Fruit fly (Drosophila melanogaster): ENCODE data around the gene CG16890.

Gene CG16890

DNA sequence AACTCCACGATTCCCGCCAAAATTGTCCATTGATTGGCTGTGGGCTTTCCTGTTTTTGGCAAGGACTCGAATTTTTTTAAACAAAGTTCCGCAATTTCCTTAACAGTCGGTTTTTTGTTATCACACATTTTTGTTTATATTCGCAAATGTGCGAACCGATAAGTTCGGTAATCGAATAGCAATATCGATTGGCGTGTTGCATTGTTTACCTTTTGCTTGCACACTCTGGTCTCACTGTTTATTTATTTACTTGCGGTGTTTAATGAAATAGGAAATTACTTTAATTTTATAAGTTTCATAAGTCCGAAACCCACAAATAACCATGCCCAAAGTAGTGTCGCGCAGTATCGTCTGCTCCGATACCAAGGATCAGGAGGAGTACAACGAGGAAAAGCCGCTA is 27.2 kb upstream of the CG16890 start, which contains the start of the genes Adat1 and CG16865:
Gene Adat1, minus strand, starts transcription at position 152 of the 400 bp plus-strand sequence.
Gene CG16865, plus strand, starts transcription at position 200 of the 400 bp plus-strand sequence.
- no peak for TF ChIP-seq Eip93F (GFP tag; optimal IDR thresholded peaks at IDR 0.05)
- peak; percentile 100 for TF ChIP-seq fkh (GFP tag; optimal IDR thresholded peaks at IDR 0.05)

DNA sequence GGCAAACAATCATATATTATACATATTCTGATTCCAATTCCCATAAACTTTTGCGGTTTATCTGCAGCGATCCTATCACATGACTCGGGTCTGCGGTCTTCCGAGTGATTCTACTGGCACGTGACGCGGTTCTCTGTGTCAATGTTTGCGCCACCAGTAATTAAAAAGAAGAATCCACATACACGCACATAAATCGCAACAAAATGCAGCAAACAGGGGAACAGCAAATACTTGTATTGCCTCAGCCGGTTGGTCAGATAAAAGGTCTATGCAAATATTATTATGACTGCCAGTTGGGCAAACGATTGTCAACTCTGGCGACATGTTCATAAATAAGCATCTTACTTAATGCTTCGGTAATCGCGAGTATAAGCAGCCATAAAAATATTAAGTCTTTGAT is 23.8 kb upstream of the CG16890 start:
- TF ChIP-seq topi (GFP tag; optimal IDR thresholded peaks at IDR 0.05) (no peak), Smox (GFP tag; optimal IDR thresholded peaks at IDR 0.05) (no peak), fd59A (GFP tag; optimal IDR thresholded peaks at IDR 0.05) (no peak), Eip75B (GFP tag; optimal IDR thresholded peaks at IDR 0.05) (no peak), esn (GFP tag; optimal IDR thresholded peaks at IDR 0.05) (peak; percentile 40), Eip78C (GFP tag) (peak; percentile 64), fkh (GFP tag; optimal IDR thresholded peaks at IDR 0.05) (peak; percentile 39)

DNA sequence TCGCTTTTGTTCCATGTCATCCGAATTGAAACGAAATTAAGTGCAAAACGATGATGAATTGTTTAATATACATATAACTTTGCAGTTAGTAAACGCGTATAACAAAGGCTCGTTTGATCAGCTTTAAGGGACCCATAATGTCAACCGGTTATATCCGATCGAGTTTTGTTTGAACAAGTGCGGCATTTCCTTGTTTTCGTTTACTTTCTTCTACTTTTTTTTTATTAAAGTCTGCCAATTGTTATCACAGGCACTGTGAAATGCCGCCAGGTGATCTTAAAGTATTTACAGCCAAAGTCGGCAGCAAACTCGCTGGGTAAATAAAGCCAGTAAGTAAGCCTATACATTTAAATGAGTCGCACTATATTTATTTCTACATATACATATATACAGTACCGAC is 23.0 kb upstream of the CG16890 start:
- no peak for TF ChIP-seq CG8319 (GFP tag; optimal IDR thresholded peaks at IDR 0.05)
- TF ChIP-seq Ets96B (tag; optimal IDR thresholded peaks at IDR 0.05), result no peak
- peak; percentile 60 for TF ChIP-seq fkh (GFP tag; optimal IDR thresholded peaks at IDR 0.05)
- no peak for TF ChIP-seq CG6163 (GFP tag; IDR thresholded peaks at IDR 0.05)
- TF ChIP-seq dac (GFP tag; optimal IDR thresholded peaks at IDR 0.05), result no peak
- no peak for TF ChIP-seq CG10669 (GFP tag; optimal IDR thresholded peaks at IDR 0.05)
- no peak for TF ChIP-seq CG11762 (GFP tag; optimal IDR thresholded peaks at IDR 0.05; ENCODE audit: insufficient read depth)
- TF ChIP-seq vri (GFP tag; optimal IDR thresholded peaks at IDR 0.05), result no peak
- TF ChIP-seq topi (GFP tag; optimal IDR thresholded peaks at IDR 0.05), result peak; percentile 2
- TF ChIP-seq CG34406 (GFP tag; optimal IDR thresholded peaks at IDR 0.05), result no peak
- no peak for TF ChIP-seq Ets21C (GFP tag; optimal IDR thresholded peaks at IDR 0.05)
- no peak for TF ChIP-seq CG11294 (GFP tag; IDR thresholded peaks at IDR 0.05)
- peak; percentile 42 for TF ChIP-seq Eip78C (GFP tag)
- no peak for TF ChIP-seq CG4318 (GFP tag; optimal IDR thresholded peaks at IDR 0.05)

DNA sequence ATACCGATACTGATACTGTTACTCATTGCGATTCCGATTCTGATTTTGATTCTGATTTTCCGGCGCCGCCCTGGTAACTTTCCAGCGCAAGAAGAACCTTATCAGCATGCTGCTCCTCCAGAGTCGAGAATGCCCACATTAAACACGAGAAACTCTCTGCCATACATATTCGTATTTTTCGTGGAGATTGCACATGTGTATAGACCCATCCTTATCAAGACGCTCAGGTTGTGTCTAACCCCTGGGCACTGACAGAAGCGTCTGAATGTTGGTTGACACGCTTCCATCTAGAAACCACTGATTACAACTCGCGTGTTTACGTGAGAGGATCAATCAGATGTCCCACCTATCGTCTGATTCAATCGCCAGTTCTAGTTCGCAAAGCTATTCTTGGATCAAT is 21.0 kb upstream of the CG16890 start:
- TF ChIP-seq Ets96B (tag; optimal IDR thresholded peaks at IDR 0.05) (no peak), svp (GFP tag) (peak; percentile 94)

DNA sequence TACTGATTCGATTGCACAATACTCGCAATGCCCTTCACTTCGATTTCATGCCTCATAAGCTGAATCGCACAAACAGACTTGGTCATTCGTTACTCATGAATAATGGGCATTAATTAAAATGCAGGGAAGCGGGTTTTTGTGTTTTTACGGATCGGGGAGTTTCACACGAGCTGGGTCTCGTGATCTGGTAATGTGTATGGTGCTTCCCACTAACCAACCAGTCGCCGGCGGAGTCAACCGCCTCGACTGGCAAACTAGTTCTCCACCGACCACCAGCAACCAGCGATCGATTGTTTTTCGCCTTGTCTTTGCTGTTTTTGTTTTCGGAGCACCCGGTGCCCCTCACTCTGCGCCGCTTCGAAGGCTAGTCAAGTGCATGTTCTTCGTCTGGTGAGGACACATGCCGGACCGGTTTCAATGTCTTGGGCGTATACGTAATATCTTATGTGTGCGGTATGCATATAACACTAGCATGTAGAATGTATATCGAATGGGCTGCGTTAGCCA is 20.5 kb upstream of the CG16890 start:
- no peak for TF ChIP-seq CG6276 (GFP tag; optimal IDR thresholded peaks at IDR 0.05)
- TF ChIP-seq CG31627 (GFP tag; optimal IDR thresholded peaks at IDR 0.05), result no peak
- TF ChIP-seq topi (GFP tag; optimal IDR thresholded peaks at IDR 0.05), result no peak
- no peak for TF ChIP-seq pdm3 (GFP tag; optimal IDR thresholded peaks at IDR 0.05)
- TF ChIP-seq CG1621 (tag; optimal IDR thresholded peaks at IDR 0.05), result peak; percentile 71
- no peak for TF ChIP-seq CG11294 (GFP tag; IDR thresholded peaks at IDR 0.05)
- TF ChIP-seq CG3919 (GFP tag; optimal IDR thresholded peaks at IDR 0.05), result no peak
- TF ChIP-seq svp (GFP tag), result peak; percentile 80
- TF ChIP-seq net (GFP tag; optimal IDR thresholded peaks at IDR 0.05), result no peak
- peak; percentile 44 to 75 for TF ChIP-seq ss (GFP tag; optimal IDR thresholded peaks at IDR 0.05)
- peak; percentile 24 for TF ChIP-seq CG9139 (GFP tag; optimal IDR thresholded peaks at IDR 0.05)
- no peak for TF ChIP-seq CG7368 (GFP tag; optimal IDR thresholded peaks at IDR 0.05)
- TF ChIP-seq esn (GFP tag; optimal IDR thresholded peaks at IDR 0.05), result peak; percentile 15
- no peak for TF ChIP-seq Smox (GFP tag; optimal IDR thresholded peaks at IDR 0.05)
- peak; percentile 7 for TF ChIP-seq Lpt (GFP tag; optimal IDR thresholded peaks at IDR 0.05)
- no peak for TF ChIP-seq Sox15 (GFP tag; optimal IDR thresholded peaks at IDR 0.05)
- no peak for TF ChIP-seq CG3032 (tag; optimal IDR thresholded peaks at IDR 0.05)
- TF ChIP-seq CG6163 (GFP tag; IDR thresholded peaks at IDR 0.05), result no peak
- peak; percentile 13 for TF ChIP-seq CG10669 (GFP tag; optimal IDR thresholded peaks at IDR 0.05)
- no peak for TF ChIP-seq Eip93F (GFP tag; optimal IDR thresholded peaks at IDR 0.05)
- no peak for TF ChIP-seq OdsH (GFP tag; optimal IDR thresholded peaks at IDR 0.05)
- TF ChIP-seq CG6808 (GFP tag; optimal IDR thresholded peaks at IDR 0.05), result peak; percentile 21
- no peak for TF ChIP-seq fd59A (GFP tag; optimal IDR thresholded peaks at IDR 0.05)
- TF ChIP-seq achi (GFP tag; optimal IDR thresholded peaks at IDR 0.05), result peak; percentile 13
- peak; percentile 53 for TF ChIP-seq Eip78C (GFP tag)
- no peak for TF ChIP-seq Gug (GFP tag; IDR thresholded peaks at IDR 0.05)
- no peak for TF ChIP-seq fd85E (GFP tag; optimal IDR thresholded peaks at IDR 0.05)
- TF ChIP-seq eg (GFP tag; IDR thresholded peaks at IDR 0.05), result peak; percentile 42; the same call in 1 of the 3 replicates
- TF ChIP-seq Hr38 (GFP tag; optimal IDR thresholded peaks at IDR 0.05), result no peak
- peak; percentile 6 for TF ChIP-seq vri (GFP tag; optimal IDR thresholded peaks at IDR 0.05)
- TF ChIP-seq Ets96B (tag; optimal IDR thresholded peaks at IDR 0.05), result no peak
- no peak for TF ChIP-seq Eip75B (GFP tag; optimal IDR thresholded peaks at IDR 0.05)
- no peak for TF ChIP-seq fkh (GFP tag; optimal IDR thresholded peaks at IDR 0.05)
- no peak for TF ChIP-seq CG8632 (GFP tag; optimal IDR thresholded peaks at IDR 0.05)
- TF ChIP-seq dsx (GFP tag; optimal IDR thresholded peaks at IDR 0.05; ENCODE audit: poor library complexity, severe bottlenecking), result peak; percentile 20

Measured in whole organism, prepupa.